Worm (Caenorhabditis elegans): ENCODE measurements around the gene ccnk-1.

DNA sequence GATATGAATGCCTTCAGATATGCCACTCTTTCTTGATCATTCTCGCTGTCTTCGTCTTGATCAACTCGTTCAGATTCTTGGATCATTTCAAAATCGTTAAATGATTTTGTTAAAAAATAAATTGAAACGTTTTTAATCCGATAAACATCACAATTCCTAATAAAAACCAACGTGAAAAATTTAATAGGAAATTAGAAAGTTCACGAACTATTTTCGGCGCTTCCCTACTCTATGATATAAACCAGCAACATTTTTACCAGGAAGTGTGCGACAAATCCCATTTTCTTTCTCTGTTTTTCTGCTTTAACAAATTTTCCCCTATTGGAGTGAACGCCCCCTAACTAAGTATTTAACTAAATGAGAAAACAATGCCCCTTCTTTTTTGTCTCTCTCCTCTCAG lies 27.0 kb upstream of the ccnk-1 start, which contains the start of gene Y40H4A.2:
- TF ChIP-seq ztf-4 (tag; optimal IDR thresholded peaks at IDR 0.05), result no peak
- no peak for TF ChIP-seq ceh-90 (tag; optimal IDR thresholded peaks at IDR 0.05)
- no peak for TF ChIP-seq lsy-2 (tag; optimal IDR thresholded peaks at IDR 0.05)
- TF ChIP-seq nhr-77 (tag; optimal IDR thresholded peaks at IDR 0.05), result no peak
- TF ChIP-seq egl-27 (tag; optimal IDR thresholded peaks at IDR 0.05), result no peak

All from whole organism, L1 larva.